Worm (Caenorhabditis elegans) whole organism, mixed stage, embryonic: ENCODE data around the gene nspe-3.

Source experiments
- M03D4.4 ChIP-seq: sonication (generic microtip); optimal IDR thresholded peaks from 2 replicates; lab custom pipeline; 2017; ENCODE audit warnings: mild to moderate bottlenecking, missing genetic modification characterization, missing compliant biosample characterization
- bed-3 ChIP-seq: fragments of 200-800 bp; sonication (Bioruptor generic); optimal IDR thresholded peaks from 3 replicates; lab custom pipeline; 2018; ENCODE audit warnings: mild to moderate bottlenecking, missing genetic modification characterization, moderate library complexity, missing compliant biosample characterization
- blmp-1 ChIP-seq: fragments of 150-350 bp; optimal IDR thresholded peaks from 2 replicates; lab custom pipeline; 2014; ENCODE audit warnings: missing biosample characterization, missing genetic modification characterization
- ceh-39 ChIP-seq: fragments of 150-350 bp; optimal IDR thresholded peaks from 2 replicates; lab custom pipeline; 2014; ENCODE audit warnings: missing biosample characterization, missing genetic modification characterization
- ceh-43 ChIP-seq: fragments of 200-800 bp; sonication (Bioruptor generic); optimal IDR thresholded peaks from 2 replicates; lab custom pipeline; 2018; ENCODE audit warnings: mild to moderate bottlenecking, missing genetic modification characterization, moderate library complexity, missing compliant biosample characterization
- ceh-83 ChIP-seq: fragments of 200-800 bp; sonication (Bioruptor generic); optimal IDR thresholded peaks from 2 replicates; lab custom pipeline; 2018; ENCODE audit warnings: mild to moderate bottlenecking, missing genetic modification characterization, missing compliant biosample characterization
- ces-1 ChIP-seq: fragments of 150-350 bp; optimal IDR thresholded peaks from 2 replicates; lab custom pipeline; 2014; ENCODE audit warnings: missing biosample characterization, missing genetic modification reagents, missing genetic modification characterization
- drap-1 ChIP-seq: fragments of 200-800 bp; sonication (Bioruptor generic); optimal IDR thresholded peaks from 3 replicates; lab custom pipeline; 2018; ENCODE audit warnings: mild to moderate bottlenecking, missing genetic modification characterization, missing compliant biosample characterization
- elt-3 ChIP-seq: fragments of 150-350 bp; optimal IDR thresholded peaks from 2 replicates; lab custom pipeline; 2014; ENCODE audit warnings: missing biosample characterization, missing genetic modification characterization
- flh-1 ChIP-seq: fragments of 200-800 bp; sonication (Bioruptor generic); optimal IDR thresholded peaks from 2 replicates; lab custom pipeline; 2018; ENCODE audit warnings: mild to moderate bottlenecking, missing genetic modification characterization, moderate library complexity, missing compliant biosample characterization
- ham-2 ChIP-seq: fragments of 200-800 bp; sonication (Bioruptor generic); optimal IDR thresholded peaks from 2 replicates; lab custom pipeline; 2018; ENCODE audit warnings: mild to moderate bottlenecking, missing genetic modification characterization, missing compliant biosample characterization
- hlh-1 ChIP-seq: fragments of 150-350 bp; optimal IDR thresholded peaks from 2 replicates; lab custom pipeline; 2014; ENCODE audit warnings: missing biosample characterization, missing genetic modification reagents, missing genetic modification characterization
- lin-13 ChIP-seq: fragments of 150-350 bp; optimal IDR thresholded peaks from 2 replicates; lab custom pipeline; 2014; ENCODE audit warnings: missing biosample characterization, missing genetic modification characterization
- lin-32 ChIP-seq: fragments of 200-800 bp; sonication (Bioruptor generic); optimal IDR thresholded peaks from 2 replicates; lab custom pipeline; 2018; ENCODE audit warnings: mild to moderate bottlenecking, missing genetic modification characterization, missing compliant biosample characterization
- mab-5 ChIP-seq: fragments of 150-350 bp; optimal IDR thresholded peaks from 2 replicates; lab custom pipeline; 2014; ENCODE audit warnings: missing biosample characterization, missing genetic modification characterization
- mep-1 ChIP-seq: fragments of 150-350 bp; optimal IDR thresholded peaks from 2 replicates; lab custom pipeline; 2017; ENCODE audit warnings: missing biosample characterization, missing genetic modification reagents, missing genetic modification characterization, inconsistent platforms
- mls-2 ChIP-seq: sonication (generic microtip); optimal IDR thresholded peaks from 2 replicates; lab custom pipeline; 2016; ENCODE audit warnings: mild to moderate bottlenecking, missing genetic modification characterization, moderate library complexity, missing compliant biosample characterization
- nhr-12 ChIP-seq: fragments of 150-350 bp; optimal IDR thresholded peaks from 2 replicates; lab custom pipeline; 2014; ENCODE audit warnings: missing biosample characterization, missing genetic modification characterization
- nhr-2 ChIP-seq: fragments of 150-350 bp; optimal IDR thresholded peaks from 2 replicates; lab custom pipeline; 2014; ENCODE audit warnings: missing biosample characterization, missing genetic modification characterization
- nhr-237 ChIP-seq: fragments of 150-350 bp; optimal IDR thresholded peaks from 2 replicates; lab custom pipeline; 2014; ENCODE audit warnings: missing biosample characterization, missing genetic modification characterization
- nhr-76 ChIP-seq: sonication (generic microtip); optimal IDR thresholded peaks from 2 replicates; lab custom pipeline; 2017; ENCODE audit warnings: missing biosample characterization, missing genetic modification characterization
- pha-4 ChIP-seq: fragments of 150-350 bp; optimal IDR thresholded peaks from 2 replicates; lab custom pipeline; 2018; ENCODE audit warnings: missing biosample characterization, missing genetic modification reagents, missing genetic modification characterization
- sem-2 ChIP-seq: fragments of 200-800 bp; sonication (Bioruptor generic); optimal IDR thresholded peaks from 2 replicates; lab custom pipeline; 2018; ENCODE audit warnings: mild to moderate bottlenecking, missing genetic modification characterization, missing compliant biosample characterization
- snpc-4 ChIP-seq: fragments of 150-350 bp; optimal IDR thresholded peaks from 2 replicates; lab custom pipeline; 2014; ENCODE audit warnings: missing biosample characterization, missing genetic modification characterization
- sptf-1 ChIP-seq: sonication (generic microtip); optimal IDR thresholded peaks from 2 replicates; lab custom pipeline; 2017; ENCODE audit warnings: mild to moderate bottlenecking, missing genetic modification characterization, moderate library complexity, missing compliant biosample characterization
- tbx-8 ChIP-seq: fragments of 200-800 bp; sonication (Bioruptor generic); optimal IDR thresholded peaks from 2 replicates; lab custom pipeline; 2018; ENCODE audit warnings: mild to moderate bottlenecking, missing genetic modification characterization, moderate library complexity, missing compliant biosample characterization
- unc-120 ChIP-seq: sonication (generic microtip); optimal IDR thresholded peaks from 2 replicates; lab custom pipeline; 2017; ENCODE audit warnings: missing genetic modification characterization, missing compliant biosample characterization; ENCODE audit not compliant: poor library complexity, severe bottlenecking
- unc-39 ChIP-seq: fragments of 150-350 bp; optimal IDR thresholded peaks from 2 replicates; lab custom pipeline; 2014; ENCODE audit warnings: missing biosample characterization, missing genetic modification characterization
- unc-62 ChIP-seq: fragments of 150-350 bp; optimal IDR thresholded peaks from 2 replicates; lab custom pipeline; 2014; ENCODE audit warnings: missing biosample characterization, missing genetic modification reagents, missing genetic modification characterization
- zip-8 ChIP-seq: fragments of 150-350 bp; optimal IDR thresholded peaks from 2 replicates; lab custom pipeline; 2014; ENCODE audit warnings: missing biosample characterization, missing genetic modification characterization
- ztf-11 ChIP-seq: fragments of 150-350 bp; optimal IDR thresholded peaks from 2 replicates; lab custom pipeline; 2014; ENCODE audit warnings: missing biosample characterization, missing genetic modification characterization

The nspe-3 gene

DNA sequence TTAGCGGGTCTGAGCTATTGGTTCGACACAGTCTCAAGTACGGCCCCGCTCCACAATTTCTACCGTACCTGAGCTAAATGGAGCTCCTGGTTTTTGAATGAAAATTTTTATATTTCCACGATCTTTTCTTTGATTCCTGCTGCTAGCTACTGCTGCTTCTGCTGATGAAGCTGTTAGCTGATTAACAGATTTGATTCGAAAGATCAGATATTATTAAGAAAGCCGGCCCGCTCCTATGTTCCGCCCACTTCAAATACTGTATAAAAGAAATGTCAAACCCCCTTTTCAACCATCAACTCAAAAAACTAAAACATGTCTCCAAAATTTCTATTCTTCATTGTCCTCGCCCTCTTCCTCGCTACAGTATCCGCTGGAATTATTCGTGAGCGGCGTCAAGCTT, at the start of gene nspe-3:
Gene nspe-3 (plus strand): TSS at position 301 of the 400 bp plus-strand sequence.
- TF ChIP-seq pha-4 (tag; lab: Kevin White, UChicago) (no peak), ceh-39 (tag; lab: Kevin White, UChicago) (no peak), nhr-237 (tag; lab: Kevin White, UChicago) (no peak), sem-2 (GFP tag; lab: Kevin White, UChicago) (no peak), lin-13 (tag; lab: Kevin White, UChicago) (no peak), sptf-1 (tag; lab: Kevin White, UChicago) (no peak), nhr-12 (tag; lab: Kevin White, UChicago) (no peak), nhr-76 (no peak), snpc-4 (no peak), hlh-1 (tag; lab: Kevin White, UChicago) (no peak), unc-120 (no peak), drap-1 (GFP tag; lab: Kevin White, UChicago) (no peak), tbx-8 (GFP tag; lab: Kevin White, UChicago) (no peak), mep-1 (tag; lab: Kevin White, UChicago) (no peak), nhr-2 (no peak)

DNA sequence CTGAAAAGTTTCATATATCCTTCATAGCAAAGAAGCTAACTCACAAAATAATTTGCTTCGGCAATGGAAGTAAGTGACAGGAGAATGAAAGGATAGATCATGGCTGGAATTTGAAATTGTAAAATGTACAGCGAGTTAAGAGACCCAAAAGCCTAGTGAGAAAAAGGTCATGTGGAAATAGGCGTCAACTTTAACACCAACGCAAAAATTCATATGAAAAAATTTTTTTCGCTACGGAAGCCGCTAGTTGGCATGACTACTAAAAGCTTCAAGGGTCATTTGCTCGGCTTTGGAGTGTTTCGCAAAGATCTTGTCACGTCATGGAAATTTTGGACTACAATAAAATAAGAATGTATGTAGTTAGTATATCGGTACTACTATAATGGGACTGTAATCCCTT, 47.2 kb upstream of the nspe-3 start, which contains the start of gene Y38E10A.1:
Gene Y38E10A.1 (minus strand): TSS at position 101 of the 400 bp plus-strand sequence.
- no peak for TF ChIP-seq mls-2 (tag; lab: Kevin White, UChicago)
- no peak for TF ChIP-seq ceh-43 (GFP tag; lab: Kevin White, UChicago)
- no peak for TF ChIP-seq snpc-4
- no peak for TF ChIP-seq hlh-1 (tag; lab: Kevin White, UChicago)
- no peak for TF ChIP-seq nhr-2
- no peak for TF ChIP-seq ceh-83 (GFP tag; lab: Kevin White, UChicago)

DNA sequence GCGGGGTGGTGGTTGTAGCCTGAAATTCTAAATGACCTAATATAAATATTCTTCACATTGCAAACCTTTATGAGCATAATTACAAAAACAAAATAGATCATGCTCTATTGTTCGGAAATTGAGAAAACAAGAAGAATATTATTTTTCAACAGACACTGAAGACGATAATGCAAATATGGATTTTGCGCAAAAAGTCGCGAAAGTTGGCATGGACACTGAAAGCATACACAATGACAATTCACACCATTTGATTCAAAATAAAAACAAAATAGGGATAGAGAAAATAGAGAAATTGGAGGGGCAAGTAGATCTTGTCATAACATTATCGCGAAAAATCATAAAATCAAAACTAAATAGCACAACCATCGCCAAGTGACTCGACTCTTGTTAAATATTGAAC, 44.9 kb upstream of the nspe-3 start, which contains the start of gene Y38E10A.35:
Gene Y38E10A.35 (minus strand): TSS at position 101 of the 400 bp plus-strand sequence.
- no peak for TF ChIP-seq blmp-1 (tag; lab: Kevin White, UChicago)
- TF ChIP-seq elt-3 (tag; lab: Kevin White, UChicago), result no peak
- TF ChIP-seq nhr-237 (tag; lab: Kevin White, UChicago), result no peak
- TF ChIP-seq unc-62 (GFP tag; lab: Kevin White, UChicago), result no peak
- TF ChIP-seq mep-1 (tag; lab: Kevin White, UChicago), result no peak
- no peak for TF ChIP-seq zip-8
- no peak for TF ChIP-seq ceh-43 (GFP tag; lab: Kevin White, UChicago)
- no peak for TF ChIP-seq pha-4 (tag; lab: Kevin White, UChicago)
- no peak for TF ChIP-seq sptf-1 (tag; lab: Kevin White, UChicago)
- TF ChIP-seq ces-1 (GFP tag; lab: Kevin White, UChicago), result no peak
- TF ChIP-seq tbx-8 (GFP tag; lab: Kevin White, UChicago), result no peak
- TF ChIP-seq bed-3 (GFP tag; lab: Kevin White, UChicago), result no peak
- no peak for TF ChIP-seq ceh-83 (GFP tag; lab: Kevin White, UChicago)
- no peak for TF ChIP-seq ceh-39 (tag; lab: Kevin White, UChicago)
- TF ChIP-seq flh-1 (GFP tag; lab: Kevin White, UChicago), result no peak

DNA sequence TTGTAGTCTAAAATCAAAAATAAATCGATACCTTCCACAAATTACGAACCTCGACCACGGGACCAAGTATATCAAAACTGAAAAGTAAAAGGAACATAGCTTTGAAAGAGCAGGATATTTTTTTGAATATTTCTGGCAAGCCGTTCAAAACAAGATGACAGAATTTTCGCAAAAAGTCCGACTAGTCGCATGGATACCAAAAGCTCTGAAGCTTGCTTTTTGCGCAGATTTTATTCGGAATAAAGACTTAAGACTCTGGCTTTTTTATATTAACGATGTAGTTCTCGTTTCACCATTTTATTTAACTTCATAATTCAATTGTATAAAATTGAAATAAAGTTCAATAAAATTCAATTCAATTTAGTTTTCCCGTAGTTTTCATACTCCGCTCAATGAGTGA, 44.1 kb upstream of the nspe-3 start, which contains the start of gene Y38E10A.2:
Gene Y38E10A.2 (minus strand): TSS at position 101 of the 400 bp plus-strand sequence.
- TF ChIP-seq unc-120 (no peak), hlh-1 (tag; lab: Kevin White, UChicago) (no peak)
- TF ChIP-seq, all 35 proteins: peak for 0

DNA sequence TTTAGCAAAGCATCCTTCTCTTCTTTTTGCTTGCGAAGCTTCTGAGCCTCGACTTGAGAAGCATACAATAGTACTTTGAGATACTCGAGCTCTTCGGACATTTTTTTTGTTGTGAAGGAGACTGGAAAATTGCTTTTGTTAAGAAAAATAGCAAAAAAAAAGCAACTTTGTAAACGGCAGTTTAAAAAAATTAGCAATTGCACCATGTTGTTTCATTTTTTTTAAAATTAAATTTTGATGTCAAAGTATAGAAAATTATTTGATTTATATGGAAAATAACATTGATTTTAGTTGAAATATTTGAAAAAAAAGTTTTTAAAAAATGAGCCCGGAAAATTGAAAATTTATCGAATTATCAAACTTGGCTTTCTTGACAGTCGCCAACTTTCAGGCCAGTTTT, 43.0 kb upstream of the nspe-3 start, which contains the start of gene Y38E10A.3:
Gene Y38E10A.3 (minus strand): TSS at position 101 of the 400 bp plus-strand sequence.
- TF ChIP-seq snpc-4 (no peak), nhr-237 (tag; lab: Kevin White, UChicago) (no peak), ces-1 (GFP tag; lab: Kevin White, UChicago) (no peak), sem-2 (GFP tag; lab: Kevin White, UChicago) (no peak), elt-3 (tag; lab: Kevin White, UChicago) (no peak), pha-4 (tag; lab: Kevin White, UChicago) (no peak), ztf-11 (tag; lab: Kevin White, UChicago) (no peak), ceh-43 (GFP tag; lab: Kevin White, UChicago) (no peak), mab-5 (tag; lab: Kevin White, UChicago) (no peak), unc-39 (tag; lab: Kevin White, UChicago) (no peak), tbx-8 (GFP tag; lab: Kevin White, UChicago) (no peak), flh-1 (GFP tag; lab: Kevin White, UChicago) (no peak)
- TF ChIP-seq, all 35 proteins: peak for 0

DNA sequence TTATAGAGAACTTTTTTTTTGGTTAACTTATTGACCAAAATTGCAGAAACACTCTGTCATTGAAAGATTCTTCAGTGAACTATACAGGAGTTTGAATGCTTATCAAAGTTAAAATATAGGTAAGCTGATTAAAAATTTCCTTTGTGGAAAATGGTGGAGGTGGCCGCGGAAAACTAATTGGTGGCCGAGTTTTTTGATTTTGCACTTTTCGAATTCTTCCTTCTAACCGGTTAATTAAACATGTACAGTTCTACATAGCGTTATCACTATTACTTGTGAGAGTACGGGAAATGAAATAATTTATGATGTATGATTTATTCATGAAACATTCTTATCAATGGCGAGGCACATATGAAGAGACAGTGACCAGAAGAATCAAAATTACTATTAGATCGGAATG, 39.9 kb upstream of the nspe-3 start, which contains the start of gene clec-8:
Gene clec-8 (minus strand): TSS at position 308 of the 400 bp plus-strand sequence.
- TF ChIP-seq sptf-1 (tag; lab: Kevin White, UChicago) (no peak), pha-4 (tag; lab: Kevin White, UChicago) (no peak), sem-2 (GFP tag; lab: Kevin White, UChicago) (no peak), blmp-1 (tag; lab: Kevin White, UChicago) (no peak), ces-1 (GFP tag; lab: Kevin White, UChicago) (no peak), unc-120 (no peak), tbx-8 (GFP tag; lab: Kevin White, UChicago) (no peak), lin-32 (GFP tag; lab: Kevin White, UChicago) (no peak), ceh-39 (tag; lab: Kevin White, UChicago) (no peak), nhr-76 (no peak), elt-3 (tag; lab: Kevin White, UChicago) (no peak), zip-8 (no peak), ceh-43 (GFP tag; lab: Kevin White, UChicago) (no peak), nhr-12 (tag; lab: Kevin White, UChicago) (no peak), M03D4.4 (no peak), snpc-4 (no peak), ham-2 (GFP tag; lab: Kevin White, UChicago) (no peak), unc-62 (GFP tag; lab: Kevin White, UChicago) (no peak)
